Fruit fly (Drosophila melanogaster) whole organism, embryonic: ENCODE results near the gene CG13850.

ENCODE experiments used
- Abd-B ChIP-seq: fragments of 200-800 bp; sonication (Bioruptor generic); optimal IDR thresholded peaks from 2 replicates; lab custom pipeline; 2018; ENCODE audit warnings: missing biosample characterization, mild to moderate bottlenecking, missing genetic modification characterization, moderate library complexity
- Atf3 ChIP-seq: fragments of 200-800 bp; sonication (Bioruptor generic); optimal IDR thresholded peaks from 3 replicates; lab custom pipeline; 2016; ENCODE audit warnings: missing biosample characterization, missing genetic modification characterization
- CG10366 ChIP-seq: fragments of 200-800 bp; sonication (Bioruptor generic); IDR thresholded peaks from 2 replicates; pipeline ENCODE4 v1.3.6; 2022; ENCODE audit warnings: missing biosample characterization, missing genetic modification characterization
- CG11247 ChIP-seq: fragments of 200-800 bp; sonication (Bioruptor generic); IDR thresholded peaks from 2 replicates; pipeline ENCODE4 v1.3.6; 2022; ENCODE audit warnings: missing biosample characterization, missing genetic modification characterization
- CG11695 ChIP-seq: fragments of 200-800 bp; sonication (Bioruptor generic); IDR thresholded peaks from 3 replicates; pipeline ENCODE4 v1.3.6; 2022; ENCODE audit warnings: missing biosample characterization, missing genetic modification characterization
- CG11723 ChIP-seq: fragments of 200-800 bp; sonication (Bioruptor generic); optimal IDR thresholded peaks from 2 replicates; lab custom pipeline; 2017; ENCODE audit warnings: missing biosample characterization, mild to moderate bottlenecking, missing genetic modification characterization
- CG12299 ChIP-seq: fragments of 200-800 bp; sonication (Bioruptor generic); optimal IDR thresholded peaks from 2 replicates; lab custom pipeline; 2018; ENCODE audit warnings: missing biosample characterization, mild to moderate bottlenecking, missing genetic modification characterization
- CG12659 ChIP-seq: fragments of 200-800 bp; sonication (Bioruptor generic); optimal IDR thresholded peaks from 3 replicates; lab custom pipeline; 2017; ENCODE audit warnings: mild to moderate bottlenecking, missing biosample characterization, missing genetic modification reagents, missing genetic modification characterization
- CG13296 ChIP-seq: fragments of 200-800 bp; sonication (Bioruptor generic); optimal IDR thresholded peaks from 3 replicates; lab custom pipeline; 2018; ENCODE audit warnings: missing biosample characterization, mild to moderate bottlenecking, missing genetic modification characterization
- CG14050 ChIP-seq: fragments of 200-800 bp; sonication (Bioruptor generic); IDR thresholded peaks from 3 replicates; pipeline ENCODE4 v1.3.6; 2022; ENCODE audit warnings: missing biosample characterization, missing genetic modification characterization
- CG18619 ChIP-seq: fragments of 200-800 bp; sonication (Bioruptor generic); optimal IDR thresholded peaks from 3 replicates; lab custom pipeline; 2017; ENCODE audit warnings: missing biosample characterization, mild to moderate bottlenecking, missing genetic modification characterization
- CG3847 ChIP-seq: fragments of 200-800 bp; sonication (Bioruptor generic); IDR thresholded peaks from 2 replicates; pipeline ENCODE4 v1.3.6; 2022; ENCODE audit warnings: missing biosample characterization, missing genetic modification characterization
- CG43689 ChIP-seq: fragments of 200-800 bp; sonication (Bioruptor generic); IDR thresholded peaks from 2 replicates; pipeline ENCODE4 v1.3.6; 2022; ENCODE audit warnings: missing biosample characterization, missing genetic modification characterization
- CG6854 ChIP-seq: fragments of 200-800 bp; sonication (Bioruptor generic); optimal IDR thresholded peaks from 3 replicates; lab custom pipeline; 2017; ENCODE audit warnings: missing biosample characterization, mild to moderate bottlenecking, missing genetic modification characterization
- CG8388 ChIP-seq: fragments of 200-800 bp; sonication (Bioruptor generic); optimal IDR thresholded peaks from 2 replicates; lab custom pipeline; 2019; ENCODE audit warnings: missing biosample characterization, mild to moderate bottlenecking, missing genetic modification characterization, moderate library complexity
- Chrac-16 ChIP-seq: fragments of 200-800 bp; sonication (Bioruptor generic); optimal IDR thresholded peaks from 3 replicates; lab custom pipeline; 2016; ENCODE audit warnings: missing biosample characterization, missing genetic modification characterization
- Gug ChIP-seq: fragments of 200-800 bp; sonication (Bioruptor generic); IDR thresholded peaks from 4 replicates; pipeline ENCODE4 v1.3.6; 2022; ENCODE audit warnings: missing biosample characterization, missing genetic modification characterization
- HHEX ChIP-seq: fragments of 200-800 bp; sonication (Bioruptor generic); optimal IDR thresholded peaks from 3 replicates; lab custom pipeline; 2017; ENCODE audit warnings: missing biosample characterization, mild to moderate bottlenecking, missing genetic modification characterization, missing genetic modification reagents
- HLH3B ChIP-seq: fragments of 200-800 bp; sonication (Bioruptor generic); IDR thresholded peaks from 2 replicates; pipeline ENCODE4 v1.3.6; 2022; ENCODE audit warnings: missing biosample characterization, missing genetic modification characterization
- Nf-YB ChIP-seq: fragments of 200-800 bp; sonication (Bioruptor generic); optimal IDR thresholded peaks from 3 replicates; lab custom pipeline; 2019; ENCODE audit warnings: missing biosample characterization, mild to moderate bottlenecking, missing genetic modification characterization, moderate library complexity
- PHDP ChIP-seq: fragments of 200-800 bp; sonication (Bioruptor generic); optimal IDR thresholded peaks from 3 replicates; lab custom pipeline; 2018; ENCODE audit warnings: missing biosample characterization, mild to moderate bottlenecking, missing genetic modification characterization, moderate library complexity
- Poxn ChIP-seq: fragments of 200-800 bp; sonication (Bioruptor generic); IDR thresholded peaks from 2 replicates; pipeline ENCODE4 v1.3.6; 2022; ENCODE audit warnings: missing biosample characterization, missing genetic modification characterization
- Ptx1 ChIP-seq: fragments of 200-800 bp; sonication (Bioruptor generic); IDR thresholded peaks from 2 replicates; pipeline ENCODE4 v1.3.6; 2022; ENCODE audit warnings: missing biosample characterization, missing genetic modification characterization
- Stat92E ChIP-seq, 3 experiments: fragments of >200 bp in 2 of 3; fragments of 200-800 bp in 1 of 3; sonication (Bioruptor generic) in 1 of 3; optimal IDR thresholded peaks; 2 replicates each; lab custom pipeline; 2017 to 2019; ENCODE audit warnings: missing biosample characterization in 3 of 3, missing genetic modification characterization in 3 of 3, mild to moderate bottlenecking in 1 of 3, moderate library complexity in 1 of 3
- ase ChIP-seq: fragments of 200-800 bp; sonication (Bioruptor generic); IDR thresholded peaks from 3 replicates; pipeline ENCODE4 v1.3.6; 2022; ENCODE audit warnings: missing biosample characterization, missing genetic modification characterization
- bab2 ChIP-seq: fragments of 200-800 bp; sonication (Bioruptor generic); optimal IDR thresholded peaks from 2 replicates; lab custom pipeline; 2016; ENCODE audit warnings: missing biosample characterization, missing genetic modification characterization
- br ChIP-seq: fragments of >200 bp; optimal IDR thresholded peaks from 2 replicates; lab custom pipeline; 2017
- caup ChIP-seq: fragments of 200-800 bp; sonication (Bioruptor generic); optimal IDR thresholded peaks from 3 replicates; lab custom pipeline; 2017; ENCODE audit warnings: missing biosample characterization, mild to moderate bottlenecking, missing genetic modification characterization, moderate library complexity; ENCODE audit not compliant: severe bottlenecking
- chinmo ChIP-seq: fragments of 200-800 bp; sonication (Bioruptor generic); IDR thresholded peaks from 4 replicates; pipeline ENCODE4 v1.3.6; 2022; ENCODE audit warnings: missing biosample characterization, missing genetic modification characterization; ENCODE audit not compliant: partially characterized antibody
- ci ChIP-seq: fragments of 200-800 bp; sonication (Bioruptor generic); IDR thresholded peaks from 3 replicates; pipeline ENCODE4 v1.3.6; 2022; ENCODE audit warnings: missing biosample characterization, missing genetic modification characterization
- corto ChIP-seq: fragments of 200-800 bp; sonication (Bioruptor generic); optimal IDR thresholded peaks from 2 replicates; lab custom pipeline; 2016; ENCODE audit warnings: missing biosample characterization, mild to moderate bottlenecking, missing genetic modification characterization, moderate library complexity
- fd3F ChIP-seq: fragments of 200-800 bp; sonication (Bioruptor generic); optimal IDR thresholded peaks from 2 replicates; lab custom pipeline; 2018; ENCODE audit warnings: missing biosample characterization, mild to moderate bottlenecking, missing genetic modification characterization, moderate library complexity
- hkb ChIP-seq, 2 experiments: fragments of 200-800 bp in 1 of 2; fragments of >200 bp in 1 of 2; sonication (Bioruptor generic) in 1 of 2; IDR thresholded peaks in 1 of 2; optimal IDR thresholded peaks in 1 of 2; 2 replicates each; pipeline versions ENCODE4 v1.3.6 to Lab custom; 2017 to 2022; ENCODE audit warnings: missing biosample characterization in 1 of 2, missing genetic modification characterization in 1 of 2
- jumu ChIP-seq: fragments of 200-800 bp; sonication (Bioruptor generic); optimal IDR thresholded peaks from 3 replicates; lab custom pipeline; 2016; ENCODE audit warnings: missing biosample characterization, missing genetic modification characterization
- kni ChIP-seq: fragments of 200-800 bp; sonication (Bioruptor generic); optimal IDR thresholded peaks from 3 replicates; lab custom pipeline; 2017; ENCODE audit warnings: mild to moderate bottlenecking, missing biosample characterization, missing genetic modification reagents, missing genetic modification characterization
- lbe ChIP-seq: fragments of 200-800 bp; sonication (Bioruptor generic); optimal IDR thresholded peaks from 2 replicates; lab custom pipeline; 2016; ENCODE audit warnings: missing biosample characterization, mild to moderate bottlenecking, missing genetic modification characterization
- lola ChIP-seq, 3 experiments: fragments of >200 bp in 2 of 3; fragments of 200-800 bp in 1 of 3; sonication (Bioruptor generic) in 1 of 3; optimal IDR thresholded peaks; 2 replicates each; lab custom pipeline; 2017 to 2019; ENCODE audit warnings: missing biosample characterization in 3 of 3, missing genetic modification characterization in 3 of 3, mild to moderate bottlenecking in 1 of 3, moderate library complexity in 1 of 3
- lov ChIP-seq, 2 experiments: fragments of 200-800 bp in 1 of 2; fragments of >200 bp in 1 of 2; sonication (Bioruptor generic) in 1 of 2; IDR thresholded peaks in 1 of 2; optimal IDR thresholded peaks in 1 of 2; 2 replicates in 1 of 2; 3 replicates in 1 of 2; pipeline versions ENCODE4 v1.3.6 to Lab custom; 2017 to 2022; ENCODE audit warnings: missing biosample characterization in 1 of 2, missing genetic modification characterization in 1 of 2
- pzg ChIP-seq: fragments of 200-800 bp; sonication (Bioruptor generic); optimal IDR thresholded peaks from 3 replicates; lab custom pipeline; 2018; ENCODE audit warnings: missing biosample characterization, mild to moderate bottlenecking, missing genetic modification characterization, moderate library complexity
- row ChIP-seq: fragments of 200-800 bp; sonication (Bioruptor generic); IDR thresholded peaks from 3 replicates; pipeline ENCODE4 v1.3.6; 2022; ENCODE audit warnings: missing biosample characterization, missing genetic modification characterization
- sens ChIP-seq: fragments of 200-800 bp; sonication (Bioruptor generic); peaks from one replicate; lab custom pipeline; 2016; ENCODE audit warnings: missing biosample characterization, missing genetic modification characterization
- sima ChIP-seq: fragments of 200-800 bp; sonication (Bioruptor generic); optimal IDR thresholded peaks from 2 replicates; lab custom pipeline; 2016; ENCODE audit warnings: missing biosample characterization, missing genetic modification characterization
- sisA ChIP-seq: fragments of 200-800 bp; sonication (Bioruptor generic); IDR thresholded peaks from 2 replicates; pipeline ENCODE4 v1.3.6; 2022; ENCODE audit warnings: missing biosample characterization, missing genetic modification characterization
- slbo ChIP-seq: fragments of 200-800 bp; sonication (Bioruptor generic); IDR thresholded peaks from 2 replicates; pipeline ENCODE4 v1.3.6; 2022; ENCODE audit warnings: missing biosample characterization, missing genetic modification characterization
- so ChIP-seq: fragments of 200-800 bp; sonication (Bioruptor generic); IDR thresholded peaks from 3 replicates; pipeline ENCODE4 v1.3.6; 2022; ENCODE audit warnings: missing biosample characterization, missing genetic modification characterization
- ssp ChIP-seq: fragments of 200-800 bp; sonication (Bioruptor generic); IDR thresholded peaks from 2 replicates; pipeline ENCODE4 v1.3.6; 2022; ENCODE audit warnings: missing biosample characterization, missing genetic modification characterization
- tna ChIP-seq: fragments of 200-800 bp; sonication (Bioruptor generic); IDR thresholded peaks from 2 replicates; pipeline ENCODE4 v1.3.6; 2022; ENCODE audit warnings: missing biosample characterization, missing genetic modification characterization; ENCODE audit not compliant: partially characterized antibody
- twi ChIP-seq: fragments of 200-800 bp; optimal IDR thresholded peaks from 2 replicates; lab custom pipeline; 2019; ENCODE audit warnings: missing biosample characterization, mild to moderate bottlenecking, missing genetic modification characterization, moderate library complexity
- zfh1 ChIP-seq: fragments of 200-800 bp; sonication (Bioruptor generic); IDR thresholded peaks from 3 replicates; pipeline ENCODE4 v1.3.6; 2022; ENCODE audit warnings: missing biosample characterization, missing genetic modification characterization

CG13850 gene

dm6 chr3R:22421618-22422017, 10.9 kb upstream of the CG13850 start (continued):
- peak; percentile 75 for TF ChIP-seq Gug (GFP tag; lab: Robert Waterston, UW)
- TF ChIP-seq lbe (GFP tag; lab: Kevin White, UChicago) = peak; percentile 64
- TF ChIP-seq so = peak; percentile 60; the same call in 1 of the 3 replicates
- peak; percentile 42; the same call in 1 of the 2 replicates for TF ChIP-seq sisA (GFP tag; lab: Robert Waterston, UW)
- peak; percentile 69 for TF ChIP-seq CG11695 (GFP tag; lab: Robert Waterston, UW)
- peak; percentile 51 for TF ChIP-seq ssp (GFP tag; lab: Robert Waterston, UW)
- TF ChIP-seq ase (GFP tag; lab: Robert Waterston, UW) = peak; percentile 56; the same call in 1 of the 3 replicates
- peak; percentile 63 for TF ChIP-seq CG13296 (GFP tag; lab: Kevin White, UChicago)
- TF ChIP-seq br (lab: Kevin White, UChicago) = no peak
- TF ChIP-seq Stat92E (GFP tag; optimal IDR thresholded peaks at IDR 0.05; lab: Kevin White, UChicago) = no peak
- peak; percentile 67 for TF ChIP-seq PHDP (tag; lab: Kevin White, UChicago)
- peak; percentile 24 for TF ChIP-seq twi (tag; lab: Kevin White, UChicago)
- TF ChIP-seq hkb (optimal IDR thresholded peaks at IDR 0.05; lab: Kevin White, UChicago) = peak; percentile 43
- peak; percentile 86 for TF ChIP-seq hkb (GFP tag; IDR thresholded peaks at IDR 0.05; lab: Robert Waterston, UW)
- no peak for TF ChIP-seq Atf3 (GFP tag; lab: Kevin White, UChicago)
- peak; percentile 17 for TF ChIP-seq Nf-YB
- peak; percentile 50 for TF ChIP-seq bab2 (GFP tag; lab: Kevin White, UChicago)
- peak; percentile 37 for TF ChIP-seq Chrac-16 (GFP tag; lab: Kevin White, UChicago)
- TF ChIP-seq kni = no peak
- peak; percentile 45 for TF ChIP-seq corto (GFP tag; lab: Kevin White, UChicago)
- peak; percentile 61; the same call in 2 of the 3 replicates for TF ChIP-seq zfh1 (GFP tag; lab: Robert Waterston, UW)
- TF ChIP-seq Abd-B = no peak
- peak; percentile 27 for TF ChIP-seq sima (GFP tag; lab: Kevin White, UChicago)
- peak in 1 of 3 experiments; percentile 12 for TF ChIP-seq lola (GFP tag; optimal IDR thresholded peaks at IDR 0.05; lab: Kevin White, UChicago)
- peak; percentile 69 for TF ChIP-seq CG10366
- TF ChIP-seq CG11247 (GFP tag; lab: Robert Waterston, UW) = peak; percentile 63; the same call in 1 of the 2 replicates
- TF ChIP-seq HLH3B (GFP tag; lab: Robert Waterston, UW) = peak; percentile 64; the same call in 1 of the 2 replicates
- TF ChIP-seq CG12659 = peak; percentile 44
- peak; percentile 85 for TF ChIP-seq row (GFP tag; lab: Robert Waterston, UW)
- TF ChIP-seq CG11723 (GFP tag; lab: Kevin White, UChicago) = no peak
- TF ChIP-seq pzg (GFP tag; lab: Kevin White, UChicago) = no peak
- 0 out of 2 replicates have a peak, but pooled peaks have one; percentile 36 for TF ChIP-seq Poxn (GFP tag; lab: Robert Waterston, UW)
- TF ChIP-seq sens (GFP tag; lab: Kevin White, UChicago) = peak; percentile 89
- peak; percentile 30 for TF ChIP-seq CG18619 (GFP tag; lab: Kevin White, UChicago)
- no peak for TF ChIP-seq lov (optimal IDR thresholded peaks at IDR 0.05; lab: Kevin White, UChicago)
- TF ChIP-seq lov (GFP tag; IDR thresholded peaks at IDR 0.05; lab: Robert Waterston, UW) = no peak
- TF ChIP-seq CG43689 = no peak
- peak; percentile 84 for TF ChIP-seq Ptx1
- TF ChIP-seq CG14050 (GFP tag; lab: Robert Waterston, UW) = peak; percentile 51
- TF ChIP-seq CG12299 (tag; lab: Kevin White, UChicago) = peak; percentile 4
- peak; percentile 29 for TF ChIP-seq CG6854 (GFP tag; lab: Kevin White, UChicago)
- peak; percentile 89 for TF ChIP-seq slbo
- TF ChIP-seq jumu (GFP tag; lab: Kevin White, UChicago) = no peak
- TF ChIP-seq ci (GFP tag; lab: Robert Waterston, UW) = peak; percentile 80
- peak; percentile 33 for TF ChIP-seq caup (GFP tag; lab: Kevin White, UChicago)
- TF ChIP-seq CG8388 (GFP tag; lab: Kevin White, UChicago) = peak; percentile 32
- peak; percentile 67 for TF ChIP-seq fd3F (GFP tag; lab: Kevin White, UChicago)
- TF ChIP-seq chinmo (GFP tag; lab: Robert Waterston, UW) = no peak
- no peak for TF ChIP-seq tna (GFP tag; lab: Robert Waterston, UW)
- peak; percentile 66 for TF ChIP-seq CG3847 (GFP tag; lab: Robert Waterston, UW)
- TF ChIP-seq HHEX (GFP tag; lab: Kevin White, UChicago) = peak; percentile 25
